Fruit fly (Drosophila melanogaster) whole organism, prepupa: Measurements from ENCODE around the gene mRpL46.

ENCODE experiments used
- CG6163 ChIP-seq: fragments of 200-800 bp; sonication (Bioruptor generic); IDR thresholded peaks from 3 replicates; pipeline ENCODE4 v1.3.6; 2022; ENCODE audit warnings: missing biosample characterization, missing genetic modification characterization
- CG6808 ChIP-seq: fragments of 200-800 bp; sonication (Bioruptor generic); optimal IDR thresholded peaks from 3 replicates; lab custom pipeline; 2017; ENCODE audit warnings: missing biosample characterization, missing genetic modification characterization, mild to moderate bottlenecking, moderate library complexity, missing genetic modification reagents
- Sox14 ChIP-seq: fragments of 200-800 bp; sonication (Bioruptor generic); optimal IDR thresholded peaks from 3 replicates; lab custom pipeline; 2016; ENCODE audit warnings: missing biosample characterization, missing genetic modification characterization

DNA sequence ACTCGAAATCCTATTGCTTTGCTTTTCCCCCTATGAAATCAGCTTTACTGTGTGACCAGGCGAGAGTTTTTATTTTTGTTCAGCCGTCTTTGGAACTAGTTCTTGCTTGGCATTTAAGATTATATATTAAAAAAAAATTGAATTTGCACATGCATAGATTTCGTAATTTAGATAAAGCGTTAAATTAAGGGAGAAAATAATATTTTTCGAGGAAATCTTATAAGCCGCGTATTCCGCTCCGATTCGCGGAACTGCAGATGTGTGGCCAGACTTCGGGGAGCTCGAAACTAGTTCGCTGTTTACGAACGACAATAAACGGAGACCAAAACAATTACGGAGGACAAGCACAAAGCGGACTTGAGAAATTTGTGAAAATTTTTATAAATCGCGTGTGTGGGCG lies 25.6 kb downstream of the mRpL46 start, which contains the start of the genes JTBR and CG42676:
- TF ChIP-seq CG6163 (no peak), CG6808 (GFP tag; lab: Kevin White, UChicago) (no peak), Sox14 (no peak)
